Fruit fly (Drosophila melanogaster): Measurements from ENCODE around the gene mRpS35.

Gene mRpS35

dm6 chr3L:2800329-2800728 lies 19.6 kb downstream of the mRpS35 start:
- TF ChIP-seq CG17806 (tag; optimal IDR thresholded peaks at IDR 0.05): peak; percentile 58
- TF ChIP-seq Pif1A (GFP tag; optimal IDR thresholded peaks at IDR 0.05): peak; percentile 53
- TF ChIP-seq Snoo (tag; optimal IDR thresholded peaks at IDR 0.05): peak; percentile 19
- peak; percentile 66 for TF ChIP-seq CG8159 (tag; optimal IDR thresholded peaks at IDR 0.05)
- peak; percentile 73 for TF ChIP-seq Ets98B (GFP tag; IDR thresholded peaks at IDR 0.05)
- peak; percentile 84 for TF ChIP-seq fd96Ca (GFP tag; IDR thresholded peaks at IDR 0.05)
- no peak for TF ChIP-seq CG10348 (GFP tag; IDR thresholded peaks at IDR 0.05)
- TF ChIP-seq CG4496 (GFP tag; IDR thresholded peaks at IDR 0.05): peak; percentile 80; the same call in 2 of the 3 replicates
- peak; percentile 39 for TF ChIP-seq CG8301 (tag; optimal IDR thresholded peaks at IDR 0.05)
- TF ChIP-seq gl (tag; optimal IDR thresholded peaks at IDR 0.05): no peak
- TF ChIP-seq CG14655 (GFP tag; optimal IDR thresholded peaks at IDR 0.05): peak; percentile 49
- no peak for TF ChIP-seq EcR (GFP tag; optimal IDR thresholded peaks at IDR 0.05)
- no peak for TF ChIP-seq D1 (tag; optimal IDR thresholded peaks at IDR 0.05)
- 0 out of 2 replicates have a peak, but pooled peaks have one; percentile 46 for TF ChIP-seq CG12605 (GFP tag; IDR thresholded peaks at IDR 0.05)
- TF ChIP-seq CG34367 (tag; optimal IDR thresholded peaks at IDR 0.05): peak; percentile 61
- TF ChIP-seq CG13204 (GFP tag; optimal IDR thresholded peaks at IDR 0.05): no peak
- no peak for TF ChIP-seq CG32121 (GFP tag; IDR thresholded peaks at IDR 0.05)
- peak; percentile 61 for TF ChIP-seq CG15710 (tag; optimal IDR thresholded peaks at IDR 0.05)
- TF ChIP-seq CG9948 (tag; optimal IDR thresholded peaks at IDR 0.05): peak; percentile 24
- TF ChIP-seq Pif1B (GFP tag; optimal IDR thresholded peaks at IDR 0.05): peak; percentile 52
- 0 out of 2 replicates have a peak, but pooled peaks have one; percentile 28 for TF ChIP-seq rn (GFP tag; IDR thresholded peaks at IDR 0.05)

- TF ChIP-seq CG4496 (GFP tag; IDR thresholded peaks at IDR 0.05) (peak; percentile 15; the same call in 1 of the 3 replicates), fd96Ca (GFP tag; IDR thresholded peaks at IDR 0.05) (no peak), EcR (GFP tag; optimal IDR thresholded peaks at IDR 0.05) (peak; percentile 11), Snoo (tag; optimal IDR thresholded peaks at IDR 0.05) (peak; percentile 1), CG13204 (GFP tag; optimal IDR thresholded peaks at IDR 0.05) (no peak)
Observed at dm6 chr3L:2801376-2801775, 20.7 kb downstream of the mRpS35 start.

dm6 chr3L:2802085-2802484 lies 21.4 kb downstream of the mRpS35 start:
- TF ChIP-seq Snoo (tag; optimal IDR thresholded peaks at IDR 0.05) (no peak), CG4496 (GFP tag; IDR thresholded peaks at IDR 0.05) (peak; percentile 91), Ets98B (GFP tag; IDR thresholded peaks at IDR 0.05) (peak; percentile 86), gl (tag; optimal IDR thresholded peaks at IDR 0.05) (no peak), CG14655 (GFP tag; optimal IDR thresholded peaks at IDR 0.05) (peak; percentile 79), CG13204 (GFP tag; optimal IDR thresholded peaks at IDR 0.05) (no peak), CG34367 (tag; optimal IDR thresholded peaks at IDR 0.05) (peak; percentile 4), CG15710 (tag; optimal IDR thresholded peaks at IDR 0.05) (peak; percentile 42), CG32121 (GFP tag; IDR thresholded peaks at IDR 0.05) (peak; percentile 90), D1 (tag; optimal IDR thresholded peaks at IDR 0.05) (no peak), CG8159 (tag; optimal IDR thresholded peaks at IDR 0.05) (peak; percentile 16), Pif1B (GFP tag; optimal IDR thresholded peaks at IDR 0.05) (peak; percentile 56), CG10348 (GFP tag; IDR thresholded peaks at IDR 0.05) (0 out of 2 replicates have a peak, but pooled peaks have one; percentile 35), CG17806 (tag; optimal IDR thresholded peaks at IDR 0.05) (peak; percentile 37), rn (GFP tag; IDR thresholded peaks at IDR 0.05) (peak; percentile 58), CG12605 (GFP tag; IDR thresholded peaks at IDR 0.05) (peak; percentile 47; the same call in 1 of the 2 replicates), EcR (GFP tag; optimal IDR thresholded peaks at IDR 0.05) (no peak), fd96Ca (GFP tag; IDR thresholded peaks at IDR 0.05) (peak; percentile 93), CG9948 (tag; optimal IDR thresholded peaks at IDR 0.05) (peak; percentile 48), Pif1A (GFP tag; optimal IDR thresholded peaks at IDR 0.05) (peak; percentile 65), CG8301 (tag; optimal IDR thresholded peaks at IDR 0.05) (peak; percentile 85)

- TF ChIP-seq EcR (GFP tag; optimal IDR thresholded peaks at IDR 0.05) (peak; percentile 99), CG13204 (GFP tag; optimal IDR thresholded peaks at IDR 0.05) (peak; percentile 69), Ets98B (GFP tag; IDR thresholded peaks at IDR 0.05) (peak; percentile 28), gl (tag; optimal IDR thresholded peaks at IDR 0.05) (peak; percentile 82), CG8301 (tag; optimal IDR thresholded peaks at IDR 0.05) (no peak), CG9948 (tag; optimal IDR thresholded peaks at IDR 0.05) (peak; percentile 8), fd96Ca (GFP tag; IDR thresholded peaks at IDR 0.05) (peak; percentile 55; the same call in 1 of the 3 replicates), CG32121 (GFP tag; IDR thresholded peaks at IDR 0.05) (peak; percentile 55), CG14655 (GFP tag; optimal IDR thresholded peaks at IDR 0.05) (peak; percentile 24), CG17806 (tag; optimal IDR thresholded peaks at IDR 0.05) (no peak), rn (GFP tag; IDR thresholded peaks at IDR 0.05) (no peak; the same call in 1 of the 2 replicates), CG8159 (tag; optimal IDR thresholded peaks at IDR 0.05) (peak; percentile 27), Pif1B (GFP tag; optimal IDR thresholded peaks at IDR 0.05) (no peak), Pif1A (GFP tag; optimal IDR thresholded peaks at IDR 0.05) (peak; percentile 22), CG34367 (tag; optimal IDR thresholded peaks at IDR 0.05) (peak; percentile 61), CG12605 (GFP tag; IDR thresholded peaks at IDR 0.05) (peak; percentile 90), CG10348 (GFP tag; IDR thresholded peaks at IDR 0.05) (no peak), CG4496 (GFP tag; IDR thresholded peaks at IDR 0.05) (peak; percentile 72), D1 (tag; optimal IDR thresholded peaks at IDR 0.05) (peak; percentile 6), Snoo (tag; optimal IDR thresholded peaks at IDR 0.05) (no peak), CG15710 (tag; optimal IDR thresholded peaks at IDR 0.05) (peak; percentile 53)
Observed at dm6 chr3L:2805137-2805955, 24.6 kb downstream of the mRpS35 start.

dm6 chr3L:2805956-2806527 lies 25.3 kb downstream of the mRpS35 start:
- TF ChIP-seq gl (tag; optimal IDR thresholded peaks at IDR 0.05): no peak
- TF ChIP-seq Pif1B (GFP tag; optimal IDR thresholded peaks at IDR 0.05): peak; percentile 28
- peak; percentile 93 for TF ChIP-seq CG4496 (GFP tag; IDR thresholded peaks at IDR 0.05)
- TF ChIP-seq CG10348 (GFP tag; IDR thresholded peaks at IDR 0.05): no peak
- peak; percentile 23 for TF ChIP-seq CG8301 (tag; optimal IDR thresholded peaks at IDR 0.05)
- TF ChIP-seq CG14655 (GFP tag; optimal IDR thresholded peaks at IDR 0.05): peak; percentile 33
- peak; percentile 54 for TF ChIP-seq CG17806 (tag; optimal IDR thresholded peaks at IDR 0.05)
- TF ChIP-seq Pif1A (GFP tag; optimal IDR thresholded peaks at IDR 0.05): peak; percentile 28
- peak; percentile 84 for TF ChIP-seq Ets98B (GFP tag; IDR thresholded peaks at IDR 0.05)
- TF ChIP-seq rn (GFP tag; IDR thresholded peaks at IDR 0.05): peak; percentile 78
- peak; percentile 62 for TF ChIP-seq Snoo (tag; optimal IDR thresholded peaks at IDR 0.05)
- TF ChIP-seq CG8159 (tag; optimal IDR thresholded peaks at IDR 0.05): peak; percentile 35
- TF ChIP-seq fd96Ca (GFP tag; IDR thresholded peaks at IDR 0.05): no peak; the same call in 1 of the 3 replicates
- TF ChIP-seq CG15710 (tag; optimal IDR thresholded peaks at IDR 0.05): no peak
- TF ChIP-seq CG9948 (tag; optimal IDR thresholded peaks at IDR 0.05): peak; percentile 26
- TF ChIP-seq CG32121 (GFP tag; IDR thresholded peaks at IDR 0.05): peak; percentile 87
- no peak for TF ChIP-seq EcR (GFP tag; optimal IDR thresholded peaks at IDR 0.05)
- peak; percentile 65 for TF ChIP-seq CG12605 (GFP tag; IDR thresholded peaks at IDR 0.05)

All from whole organism, pupa.